Worm (Caenorhabditis elegans) whole organism, L3 larva: ENCODE results near the gene F55C9.15.

Source experiments
- aly-2 ChIP-seq: fragments of 150-350 bp; optimal IDR thresholded peaks from 2 replicates; lab custom pipeline; 2014; ENCODE audit warnings: missing biosample characterization, missing genetic modification characterization
- ama-1 ChIP-seq: fragments of 150-350 bp; optimal IDR thresholded peaks from 2 replicates; lab custom pipeline; 2018
- ceh-16 ChIP-seq: sonication (generic microtip); optimal IDR thresholded peaks from 2 replicates; lab custom pipeline; 2017; ENCODE audit warnings: missing biosample characterization, missing genetic modification characterization
- ceh-28 ChIP-seq: fragments of 150-350 bp; optimal IDR thresholded peaks from 2 replicates; lab custom pipeline; 2014; ENCODE audit warnings: missing biosample characterization, missing genetic modification reagents, missing genetic modification characterization
- ceh-82 ChIP-seq: fragments of 150-350 bp; optimal IDR thresholded peaks from 2 replicates; lab custom pipeline; 2014; ENCODE audit warnings: missing biosample characterization, missing genetic modification characterization
- ceh-9 ChIP-seq: sonication (generic microtip); optimal IDR thresholded peaks from 2 replicates; lab custom pipeline; 2018; ENCODE audit warnings: missing biosample characterization, missing genetic modification characterization
- elt-1 ChIP-seq: fragments of 150-350 bp; optimal IDR thresholded peaks from 2 replicates; lab custom pipeline; 2014; ENCODE audit warnings: missing biosample characterization, missing genetic modification characterization
- elt-2 ChIP-seq: sonication (generic microtip); optimal IDR thresholded peaks from 2 replicates; lab custom pipeline; 2016; ENCODE audit warnings: missing genetic modification reagents, mild to moderate bottlenecking, missing genetic modification characterization, missing compliant biosample characterization
- elt-3 ChIP-seq, 3 experiments: fragments of 150-350 bp in 1 of 3; sonication (generic microtip) in 2 of 3; optimal IDR thresholded peaks; 2 replicates in 2 of 3; 4 replicates in 1 of 3; lab custom pipeline; 2014 to 2017; ENCODE audit warnings: missing biosample characterization in 3 of 3, missing genetic modification characterization in 3 of 3
- eor-1 ChIP-seq, 2 experiments: fragments of 150-350 bp; optimal IDR thresholded peaks; 2 replicates each; lab custom pipeline; 2014 to 2018; ENCODE audit warnings: missing biosample characterization in 2 of 2, missing genetic modification characterization in 2 of 2
- fkh-10 ChIP-seq: sonication (generic microtip); optimal IDR thresholded peaks from 2 replicates; lab custom pipeline; 2017; ENCODE audit warnings: missing biosample characterization, missing genetic modification reagents, missing genetic modification characterization
- fkh-2 ChIP-seq: fragments of 150-350 bp; optimal IDR thresholded peaks from 2 replicates; lab custom pipeline; 2014; ENCODE audit warnings: missing biosample characterization, missing genetic modification reagents, missing genetic modification characterization
- jun-1 ChIP-seq: fragments of 150-350 bp; optimal IDR thresholded peaks from 2 replicates; lab custom pipeline; 2014; ENCODE audit warnings: missing biosample characterization, missing genetic modification reagents, missing genetic modification characterization
- lsy-12 ChIP-seq: sonication (generic microtip); optimal IDR thresholded peaks from 2 replicates; lab custom pipeline; 2016; ENCODE audit warnings: mild to moderate bottlenecking, missing genetic modification characterization, missing compliant biosample characterization
- mml-1 ChIP-seq: fragments of 150-350 bp; sonication (generic microtip); optimal IDR thresholded peaks from 3 replicates; lab custom pipeline; 2014; ENCODE audit warnings: missing biosample characterization, missing genetic modification characterization
- nfya-1 ChIP-seq: sonication (generic microtip); optimal IDR thresholded peaks from 2 replicates; lab custom pipeline; 2017; ENCODE audit warnings: missing genetic modification characterization, mild to moderate bottlenecking, missing compliant biosample characterization, antibody characterized with exemption, moderate library complexity; ENCODE audit not compliant: insufficient read depth
- nhr-11 ChIP-seq: fragments of 150-350 bp; optimal IDR thresholded peaks from 2 replicates; lab custom pipeline; 2014; ENCODE audit warnings: missing biosample characterization, missing genetic modification characterization
- nhr-12 ChIP-seq: fragments of 150-350 bp; optimal IDR thresholded peaks from 2 replicates; lab custom pipeline; 2014; ENCODE audit warnings: missing biosample characterization, missing genetic modification characterization
- nhr-23 ChIP-seq: fragments of 150-350 bp; optimal IDR thresholded peaks from 2 replicates; lab custom pipeline; 2014; ENCODE audit warnings: missing biosample characterization, missing genetic modification reagents, missing genetic modification characterization
- nhr-237 ChIP-seq: fragments of 150-350 bp; optimal IDR thresholded peaks from 2 replicates; lab custom pipeline; 2014; ENCODE audit warnings: missing biosample characterization, missing genetic modification characterization
- nhr-25 ChIP-seq: sonication (generic microtip); optimal IDR thresholded peaks from 2 replicates; lab custom pipeline; 2017; ENCODE audit warnings: missing biosample characterization, missing genetic modification characterization
- nhr-28 ChIP-seq: fragments of 150-350 bp; optimal IDR thresholded peaks from 2 replicates; lab custom pipeline; 2014; ENCODE audit warnings: missing biosample characterization, missing genetic modification characterization
- nhr-43 ChIP-seq: sonication (generic microtip); optimal IDR thresholded peaks from 2 replicates; lab custom pipeline; 2016; ENCODE audit warnings: mild to moderate bottlenecking, missing genetic modification characterization, missing compliant biosample characterization; ENCODE audit not compliant: poor library complexity, severe bottlenecking
- nhr-67 ChIP-seq: fragments of 150-350 bp; optimal IDR thresholded peaks from 2 replicates; lab custom pipeline; 2014; ENCODE audit warnings: missing biosample characterization, missing genetic modification characterization
- nhr-76 ChIP-seq: fragments of 150-350 bp; sonication (generic microtip); optimal IDR thresholded peaks from 5 replicates; lab custom pipeline; 2014; ENCODE audit warnings: missing biosample characterization, missing genetic modification characterization
- nhr-77 ChIP-seq: fragments of 150-350 bp; optimal IDR thresholded peaks from 2 replicates; lab custom pipeline; 2014; ENCODE audit warnings: missing biosample characterization, missing genetic modification characterization
- pha-4 ChIP-seq: fragments of 150-350 bp; optimal IDR thresholded peaks from 2 replicates; lab custom pipeline; 2014; ENCODE audit warnings: missing biosample characterization, missing genetic modification reagents, missing genetic modification characterization
- pqm-1 ChIP-seq: fragments of 150-350 bp; optimal IDR thresholded peaks from 2 replicates; lab custom pipeline; 2017; ENCODE audit warnings: missing biosample characterization, missing genetic modification characterization, inconsistent platforms
- sea-2 ChIP-seq: fragments of 150-350 bp; sonication (generic microtip); optimal IDR thresholded peaks from 4 replicates; lab custom pipeline; 2014; ENCODE audit warnings: missing biosample characterization, missing genetic modification reagents, missing genetic modification characterization
- skn-1 ChIP-seq: fragments of 150-350 bp; optimal IDR thresholded peaks from 2 replicates; lab custom pipeline; 2014; ENCODE audit warnings: missing biosample characterization, missing genetic modification characterization
- tbx-2 ChIP-seq: sonication (generic microtip); optimal IDR thresholded peaks from 2 replicates; lab custom pipeline; 2016; ENCODE audit warnings: mild to moderate bottlenecking, missing genetic modification characterization, missing compliant biosample characterization
- unc-39 ChIP-seq: sonication (generic microtip); optimal IDR thresholded peaks from 4 replicates; lab custom pipeline; 2017; ENCODE audit warnings: missing biosample characterization, missing genetic modification characterization
- zag-1 ChIP-seq: fragments of 150-350 bp; optimal IDR thresholded peaks from 2 replicates; lab custom pipeline; 2014; ENCODE audit warnings: missing biosample characterization, missing genetic modification characterization
- ztf-11 ChIP-seq: fragments of 150-350 bp; optimal IDR thresholded peaks from 2 replicates; lab custom pipeline; 2014; ENCODE audit warnings: missing biosample characterization, missing genetic modification characterization

The F55C9.15 gene

ce11 chrV:19311391-19311790 is 4.6 kb upstream of the F55C9.15 start, which contains the start of gene C43D7.8:
TSS of gene C43D7.8 (minus strand) at chrV:19311491.
- no peak for TF ChIP-seq eor-1 (tag; optimal IDR thresholded peaks at IDR 0.05; lab: Kevin White, UChicago)
- no peak for TF ChIP-seq unc-39 (tag; lab: Kevin White, UChicago)
- no peak for TF ChIP-seq ceh-16
- TF ChIP-seq ztf-11 (tag; lab: Kevin White, UChicago) = no peak
- no peak for TF ChIP-seq ceh-82
- TF ChIP-seq lsy-12 (tag; lab: Kevin White, UChicago) = no peak
- no peak for TF ChIP-seq ama-1 (lab: Kevin White, UChicago)
- no peak for TF ChIP-seq nhr-77 (tag; lab: Kevin White, UChicago)
- no peak for TF ChIP-seq fkh-10 (GFP tag; lab: Kevin White, UChicago)

ce11 chrV:19309591-19309990 is 2.8 kb upstream of the F55C9.15 start, which contains the start of gene F55C9.11:
TSS of gene F55C9.11 (minus strand) at chrV:19309691.
- TF ChIP-seq fkh-2 (no peak), ceh-9 (tag; lab: Kevin White, UChicago) (no peak), elt-2 (tag; lab: Kevin White, UChicago) (no peak), mml-1 (no peak), tbx-2 (tag; lab: Kevin White, UChicago) (no peak), elt-3 (tag; optimal IDR thresholded peaks at IDR 0.05; lab: Kevin White, UChicago) (no peak), nfya-1 (tag; lab: Kevin White, UChicago) (no peak), aly-2 (tag; lab: Kevin White, UChicago) (no peak), pha-4 (tag; lab: Kevin White, UChicago) (no peak), nhr-77 (tag; lab: Kevin White, UChicago) (no peak), ceh-82 (no peak)

- TF ChIP-seq nhr-237 (no peak), ceh-28 (tag; lab: Kevin White, UChicago) (no peak)
Measured at ce11 chrV:19308137-19308536, 1.3 kb upstream of the F55C9.15 start.

ce11 chrV:19303589-19304174 is 3.1 kb downstream of the F55C9.15 start, which contains the start of the genes fbxb-63 and fbxb-61:
TSS of gene fbxb-63 (minus strand) at chrV:19303730.
TSS of gene fbxb-61 (plus strand) at chrV:19304124.
- TF ChIP-seq lsy-12 (tag; lab: Kevin White, UChicago) (no peak), unc-39 (tag; lab: Kevin White, UChicago) (no peak), nhr-23 (tag; lab: Kevin White, UChicago) (no peak), elt-1 (tag; lab: Kevin White, UChicago) (no peak), skn-1 (tag; lab: Kevin White, UChicago) (no peak), nhr-76 (tag; lab: Kevin White, UChicago) (no peak), zag-1 (tag; lab: Kevin White, UChicago) (no peak), sea-2 (GFP tag; lab: Kevin White, UChicago) (no peak), nhr-11 (no peak), ceh-82 (no peak), nhr-25 (tag; lab: Kevin White, UChicago) (no peak), nhr-12 (tag; lab: Kevin White, UChicago) (no peak), ceh-16 (no peak), ceh-28 (tag; lab: Kevin White, UChicago) (no peak), nhr-237 (no peak), elt-3 (tag; optimal IDR thresholded peaks at IDR 0.05; lab: Kevin White, UChicago) (no peak), nhr-28 (no peak)

- TF ChIP-seq nhr-67 (tag; lab: Kevin White, UChicago) = no peak
- no peak for TF ChIP-seq pha-4 (tag; lab: Kevin White, UChicago)
- TF ChIP-seq zag-1 (tag; lab: Kevin White, UChicago) = no peak
- no peak for TF ChIP-seq nhr-43 (tag; lab: Kevin White, UChicago)
- no peak for TF ChIP-seq jun-1 (tag; lab: Kevin White, UChicago)
- no peak for TF ChIP-seq nhr-25 (tag; lab: Kevin White, UChicago)
- no peak for TF ChIP-seq pqm-1 (tag; lab: Kevin White, UChicago)
- no peak for TF ChIP-seq nhr-237
- TF ChIP-seq nfya-1 (tag; lab: Kevin White, UChicago) = no peak
- no peak for TF ChIP-seq elt-2 (tag; lab: Kevin White, UChicago)
- no peak for TF ChIP-seq nhr-23 (tag; lab: Kevin White, UChicago)
- no peak for TF ChIP-seq nhr-77 (tag; lab: Kevin White, UChicago)
- TF ChIP-seq, all 47 proteins: peak for 0
Measured at ce11 chrV:19301934-19302333, 4.9 kb downstream of the F55C9.15 start, which contains the start of gene fbxb-62. TSS of gene fbxb-62 (minus strand) at chrV:19302034.
